Worm (Caenorhabditis elegans): ENCODE measurements around the gene let-767.

DNA sequence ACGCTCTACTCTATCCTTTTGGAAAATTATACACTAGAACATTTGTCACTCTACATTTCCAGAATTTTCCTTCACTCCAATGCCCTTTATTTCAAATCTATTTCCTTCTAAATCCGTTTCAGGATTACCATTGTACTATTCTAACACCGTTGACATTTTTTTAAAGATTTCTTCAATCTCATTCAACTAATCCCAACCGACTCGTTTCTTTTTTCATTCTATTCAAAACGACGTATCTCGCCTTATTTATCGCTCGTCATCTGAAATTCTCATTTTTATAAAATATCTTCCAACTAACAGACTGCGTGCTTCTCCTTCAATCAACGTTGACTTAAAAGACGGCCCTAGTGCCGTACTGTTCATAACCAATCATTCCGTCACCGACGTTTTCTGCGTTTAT is 13.3 kb upstream of the let-767 start, which contains the start of gene akap-1:
- TF ChIP-seq fos-1 (tag; optimal IDR thresholded peaks at IDR 0.05) = no peak
- TF ChIP-seq ztf-4 (tag; optimal IDR thresholded peaks at IDR 0.05) = no peak
- no peak for TF ChIP-seq ceh-82 (tag; optimal IDR thresholded peaks at IDR 0.05)
- no peak for TF ChIP-seq ama-1 (optimal IDR thresholded peaks at IDR 0.05)
- TF ChIP-seq nhr-12 (tag; optimal IDR thresholded peaks at IDR 0.05) = no peak

Measured in whole organism, L3 larva.